Worm (Caenorhabditis elegans) whole organism, young adult: Measurements from ENCODE around the gene T25E4.2.
"Not testable (repeated sequence)": the region's sequence is repeated elsewhere in the genome, so short reads cannot be mapped to it uniquely, and the experiment has no call there.

ENCODE experiments used
- B0261.1 ChIP-seq: sonication (generic microtip); optimal IDR thresholded peaks from 2 replicates; lab custom pipeline; 2016; ENCODE audit warnings: mild to moderate bottlenecking, missing genetic modification characterization, moderate library complexity, missing compliant biosample characterization
- B0336.3 ChIP-seq: fragments of 200-800 bp; sonication (Bioruptor generic); IDR thresholded peaks from 2 replicates; pipeline ENCODE4 v1.3.6; 2022; ENCODE audit warnings: missing genetic modification characterization, missing compliant biosample characterization
- F52B5.7 ChIP-seq: sonication (generic microtip); optimal IDR thresholded peaks from 2 replicates; lab custom pipeline; 2016; ENCODE audit warnings: mild to moderate bottlenecking, missing genetic modification characterization, missing compliant biosample characterization
- Y79H2A.3 ChIP-seq: fragments of 200-800 bp; sonication (Bioruptor generic); conservative IDR thresholded peaks from 2 replicates; pipeline ENCODE4 v1.3.6; 2022; ENCODE audit warnings: missing genetic modification reagents, missing genetic modification characterization, missing compliant biosample characterization
- ZK185.1 ChIP-seq: sonication (generic microtip); optimal IDR thresholded peaks from 2 replicates; lab custom pipeline; 2016; ENCODE audit warnings: mild to moderate bottlenecking, missing genetic modification characterization, missing compliant biosample characterization; ENCODE audit not compliant: poor library complexity, severe bottlenecking
- attf-6 ChIP-seq: fragments of 200-800 bp; sonication (Bioruptor generic); IDR thresholded peaks from 2 replicates; pipeline ENCODE4 v1.3.6; 2022; ENCODE audit warnings: missing genetic modification reagents, missing genetic modification characterization, missing compliant biosample characterization
- cebp-2 ChIP-seq: fragments of 200-800 bp; sonication (Bioruptor generic); IDR thresholded peaks from 2 replicates; pipeline ENCODE4 v1.3.6; 2022; ENCODE audit warnings: missing genetic modification characterization, missing compliant biosample characterization
- dpff-1 ChIP-seq: sonication (generic microtip); optimal IDR thresholded peaks from 2 replicates; lab custom pipeline; 2017; ENCODE audit warnings: mild to moderate bottlenecking, missing genetic modification characterization, missing compliant biosample characterization
- efl-1 ChIP-seq: fragments of 150-350 bp; optimal IDR thresholded peaks from 2 replicates; lab custom pipeline; 2014; ENCODE audit warnings: missing biosample characterization, missing genetic modification reagents, missing genetic modification characterization
- egrh-3 ChIP-seq: fragments of 200-800 bp; sonication (Bioruptor generic); IDR thresholded peaks from 2 replicates; pipeline ENCODE4 v1.3.6; 2022; ENCODE audit warnings: missing genetic modification reagents, missing genetic modification characterization, missing compliant biosample characterization
- ets-4 ChIP-seq: fragments of 200-800 bp; sonication (Bioruptor generic); optimal IDR thresholded peaks from 2 replicates; lab custom pipeline; 2018; ENCODE audit warnings: mild to moderate bottlenecking, missing genetic modification characterization, missing compliant biosample characterization
- hlh-26 ChIP-seq: fragments of 200-800 bp; sonication (Bioruptor generic); conservative IDR thresholded peaks from 2 replicates; pipeline ENCODE4 v1.3.6; 2022; ENCODE audit warnings: missing genetic modification reagents, missing genetic modification characterization, missing compliant biosample characterization
- hrde-1 ChIP-seq: sonication (generic microtip); optimal IDR thresholded peaks from 2 replicates; lab custom pipeline; 2016; ENCODE audit warnings: missing genetic modification characterization, mild to moderate bottlenecking, missing compliant biosample characterization, moderate library complexity, missing genotype, missing genetic modification reagents, borderline replicate concordance
- madf-3 ChIP-seq: fragments of 200-800 bp; sonication (Bioruptor generic); IDR thresholded peaks from 2 replicates; pipeline ENCODE4 v1.3.6; 2022; ENCODE audit warnings: missing genetic modification reagents, missing genetic modification characterization, missing compliant biosample characterization
- madf-6 ChIP-seq: fragments of 200-800 bp; sonication (Bioruptor generic); IDR thresholded peaks from 2 replicates; pipeline ENCODE4 v1.3.6; 2022; ENCODE audit warnings: missing genetic modification reagents, missing genetic modification characterization, missing compliant biosample characterization
- nfya-1 ChIP-seq: sonication (generic microtip); optimal IDR thresholded peaks from 2 replicates; lab custom pipeline; 2017; ENCODE audit warnings: antibody characterized with exemption, missing compliant biosample characterization, missing genetic modification characterization, borderline replicate concordance; ENCODE audit not compliant: insufficient read depth
- pha-4 ChIP-seq: fragments of 150-350 bp; sonication (generic microtip); optimal IDR thresholded peaks from 2 replicates; lab custom pipeline; 2014; ENCODE audit warnings: missing biosample characterization, missing genetic modification reagents, missing genetic modification characterization
- snpc-1.1 ChIP-seq: sonication (generic microtip); optimal IDR thresholded peaks from 2 replicates; lab custom pipeline; 2017; ENCODE audit warnings: missing genetic modification characterization, mild to moderate bottlenecking, missing compliant biosample characterization, antibody characterized with exemption, moderate library complexity, missing genotype, missing genetic modification reagents; ENCODE audit not compliant: insufficient read depth
- snpc-1.3 ChIP-seq: sonication (generic microtip); optimal IDR thresholded peaks from 2 replicates; lab custom pipeline; 2017; ENCODE audit warnings: missing genetic modification characterization, mild to moderate bottlenecking, missing compliant biosample characterization, antibody characterized with exemption, moderate library complexity, missing genotype, missing genetic modification reagents; ENCODE audit not compliant: insufficient read depth
- snpc-3.4 ChIP-seq: sonication (generic microtip); optimal IDR thresholded peaks from 2 replicates; lab custom pipeline; 2017; ENCODE audit warnings: missing genetic modification characterization, mild to moderate bottlenecking, missing compliant biosample characterization, antibody characterized with exemption, moderate library complexity, missing genotype, missing genetic modification reagents
- snpc-4 ChIP-seq, 5 experiments: fragments of 150-350 bp in 1 of 5; sonication (generic microtip) in 4 of 5; optimal IDR thresholded peaks; 2 replicates each; lab custom pipeline; 2014 to 2018; ENCODE audit warnings: missing genetic modification characterization in 5 of 5, missing biosample characterization in 3 of 5, antibody characterized with exemption in 2 of 5, mild to moderate bottlenecking in 2 of 5, missing compliant biosample characterization in 2 of 5, missing genotype in 2 of 5, moderate library complexity in 2 of 5, missing genetic modification reagents in 1 of 5
- somi-1 ChIP-seq: fragments of 200-800 bp; sonication (Bioruptor generic); optimal IDR thresholded peaks from 2 replicates; lab custom pipeline; 2018; ENCODE audit warnings: mild to moderate bottlenecking, missing genetic modification characterization, missing compliant biosample characterization
- tbp1 ChIP-seq: fragments of 200-800 bp; sonication (Bioruptor generic); optimal IDR thresholded peaks from 2 replicates; lab custom pipeline; 2018; ENCODE audit warnings: mild to moderate bottlenecking, missing genetic modification characterization, missing compliant biosample characterization
- tbx-9 ChIP-seq: sonication (generic microtip); optimal IDR thresholded peaks from 2 replicates; lab custom pipeline; 2016; ENCODE audit warnings: borderline replicate concordance, missing genetic modification characterization, inconsistent platforms, missing compliant biosample characterization
- unc-62 ChIP-seq: fragments of 150-350 bp; optimal IDR thresholded peaks from 2 replicates; lab custom pipeline; 2014; ENCODE audit warnings: missing biosample characterization, missing genetic modification reagents, missing genetic modification characterization
- ztf-22 ChIP-seq: fragments of 200-800 bp; sonication (Bioruptor generic); optimal IDR thresholded peaks from 2 replicates; lab custom pipeline; 2018; ENCODE audit warnings: mild to moderate bottlenecking, missing genetic modification characterization, moderate library complexity, missing compliant biosample characterization

T25E4.2 gene

DNA sequence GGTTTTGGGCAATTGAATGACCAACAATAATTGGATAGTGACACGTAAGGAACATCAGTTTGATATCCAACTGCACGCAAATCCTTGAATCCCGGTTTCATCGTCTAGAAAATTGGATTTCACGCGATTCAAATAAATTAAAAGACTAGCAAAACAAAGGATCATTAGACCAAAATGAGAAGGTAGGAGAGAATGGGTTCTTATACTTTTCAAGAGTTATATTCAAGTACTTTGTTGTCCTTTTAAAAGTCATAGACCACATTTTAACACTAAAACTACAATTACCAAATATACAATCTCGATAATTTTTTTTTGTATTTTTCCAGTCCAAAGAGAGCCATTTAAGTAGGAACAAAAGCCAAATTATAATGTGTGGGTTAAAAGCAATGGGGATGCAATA, at the start of gene T25E4.2:
T25E4.2 (minus strand) TSS at position 101 of the 400 bp plus-strand sequence.
- TF ChIP-seq dpff-1 (no peak), F52B5.7 (no peak), somi-1 (no peak), pha-4 (tag; lab: Kevin White, UChicago) (no peak), unc-62 (GFP tag; lab: Kevin White, UChicago) (no peak), B0261.1 (tag; lab: Kevin White, UChicago) (no peak), egrh-3 (GFP tag; lab: Robert Waterston, UW) (no peak), hlh-26 (GFP tag; lab: Robert Waterston, UW) (no peak), ztf-22 (GFP tag; lab: Kevin White, UChicago) (no peak), tbp1 (GFP tag; lab: Kevin White, UChicago) (no peak)

DNA sequence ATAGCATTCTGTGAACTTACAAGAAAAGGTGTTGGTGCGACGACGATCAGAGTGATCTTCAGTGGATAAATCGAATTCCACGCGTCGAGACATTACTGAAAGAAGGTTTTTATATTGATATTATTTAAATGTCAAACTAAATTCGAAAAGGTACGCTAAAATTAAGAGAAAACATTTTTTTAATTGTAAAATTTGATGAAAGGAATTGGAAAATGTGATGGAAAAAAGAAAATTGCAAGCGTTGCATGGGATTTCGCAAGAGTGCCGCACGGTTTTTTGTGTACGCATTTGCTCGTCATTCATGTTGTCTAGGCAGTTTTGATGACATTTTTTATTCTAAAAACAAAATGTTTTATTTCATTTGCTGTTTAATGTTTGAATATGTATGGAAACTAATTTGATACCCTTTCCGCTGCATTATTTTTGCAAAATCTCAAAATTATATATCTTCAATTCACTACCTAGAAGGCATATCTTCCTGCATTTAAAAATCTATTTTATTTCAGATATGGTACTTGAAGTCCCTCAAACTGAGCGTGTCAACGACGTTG, 48.7 kb upstream of the T25E4.2 start, which contains the start of the genes F59E12.6 and npl-4.1:
F59E12.6 (minus strand) TSS at position 101 of the 551 bp plus-strand sequence.
npl-4.1 (plus strand) TSS at position 501 of the 551 bp plus-strand sequence.
- TF ChIP-seq Y79H2A.3 (GFP tag; lab: Robert Waterston, UW); attf-6; snpc-1.1 (tag; lab: Kevin White, UChicago): not testable (repeated sequence)

ce11 chrII:5628326-5628818, 46.2 kb upstream of the T25E4.2 start, which contains the start of gene F59E12.15:
Gene F59E12.15 (minus strand): TSS chrII:5628376.
- no peak for TF ChIP-seq tbx-9 (tag; lab: Kevin White, UChicago)
- no peak for TF ChIP-seq B0336.3 (GFP tag; lab: Robert Waterston, UW)

ce11 chrII:5622383-5622939, 40.3 kb upstream of the T25E4.2 start, which contains the start of the genes eif-3.L and npl-4.2:
Gene eif-3.L (minus strand): TSS chrII:5622483.
Gene npl-4.2 (plus strand): TSS chrII:5622889.
- not testable (repeated sequence) for TF ChIP-seq ets-4 (GFP tag; lab: Kevin White, UChicago); nfya-1 (tag; lab: Kevin White, UChicago); cebp-2 (GFP tag; lab: Robert Waterston, UW)
- TF ChIP-seq, all 124 proteins: peak for 0; not testable (repeated sequence) for 124

- TF ChIP-seq madf-6 (GFP tag; lab: Robert Waterston, UW) (peak; percentile 15; the same call in 1 of the 2 replicates), snpc-3.4 (tag; lab: Kevin White, UChicago) (peak; percentile 49), ZK185.1 (tag; lab: Kevin White, UChicago) (peak; percentile 49), madf-3 (GFP tag; lab: Robert Waterston, UW) (0 out of 2 replicates have a peak, but pooled peaks have one; percentile 28), snpc-4 (GFP tag; optimal IDR thresholded peaks at IDR 0.05; lab: Kevin White, UChicago) (no peak), snpc-4 (tag; optimal IDR thresholded peaks at IDR 0.05; lab: Kevin White, UChicago) (peak in 2 of 4 experiments; percentile 37 to 39), snpc-1.3 (tag; lab: Kevin White, UChicago) (no peak)
- TF ChIP-seq, all 124 proteins: peak for 5
Measured at ce11 chrII:5619298-5619697, 37.1 kb upstream of the T25E4.2 start, which contains the start of gene dhs-6. Gene dhs-6 (minus strand): TSS chrII:5619319.

DNA sequence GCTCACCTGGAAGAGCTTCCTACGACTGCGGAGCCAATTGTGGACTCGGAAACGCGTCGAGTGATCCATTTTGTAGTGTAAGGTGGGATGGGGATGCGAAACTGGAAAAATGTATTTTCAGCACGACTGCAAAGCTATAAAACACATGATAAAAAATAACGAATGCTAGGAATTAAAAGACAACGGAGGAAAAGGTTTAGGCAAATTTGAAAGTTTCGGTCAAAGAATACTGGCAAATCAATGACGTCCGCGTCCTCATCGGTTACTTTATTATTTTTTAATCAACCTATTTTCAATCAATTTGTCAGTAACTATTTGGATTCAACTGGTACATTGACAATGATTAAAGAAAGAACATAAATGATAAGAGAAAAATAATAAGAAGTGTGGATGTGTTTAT, 25.5 kb upstream of the T25E4.2 start, which contains the start of gene C17G10.7:
C17G10.7 (minus strand) TSS at position 101 of the 400 bp plus-strand sequence.
- TF ChIP-seq hrde-1 (tag; lab: Kevin White, UChicago) (no peak), tbp1 (GFP tag; lab: Kevin White, UChicago) (no peak), efl-1 (no peak), F52B5.7 (no peak)
- TF ChIP-seq, all 124 proteins: peak for 0
